Fruit fly (Drosophila melanogaster) whole organism: Measurements from ENCODE around the gene CG31013.
A peak's percentile ranks its signal among the peaks of the same experiment; 100 is the strongest.

Experiments used
- CG8478 ChIP-seq: fragments of >200 bp; optimal IDR thresholded peaks from 2 replicates; lab custom pipeline; 2018; ENCODE audit warnings: inconsistent platforms
- Dll ChIP-seq: fragments of >200 bp; optimal IDR thresholded peaks from 2 replicates; lab custom pipeline; 2017
- EcR ChIP-seq, 2 experiments: fragments of >200 bp; optimal IDR thresholded peaks; 2 replicates each; lab custom pipeline; 2017; ENCODE audit warnings: missing biosample characterization in 2 of 2, missing genetic modification characterization in 2 of 2, missing genetic modification reagents in 2 of 2
- pan ChIP-seq: fragments of >200 bp; optimal IDR thresholded peaks from 2 replicates; lab custom pipeline; 2017
- psq ChIP-seq: fragments of >200 bp; optimal IDR thresholded peaks from 2 replicates; lab custom pipeline; 2017
- usp ChIP-seq: fragments of >200 bp; optimal IDR thresholded peaks from 2 replicates; lab custom pipeline; 2017; ENCODE audit warnings: missing biosample characterization, missing genetic modification characterization, mixed read lengths

Gene CG31013

DNA sequence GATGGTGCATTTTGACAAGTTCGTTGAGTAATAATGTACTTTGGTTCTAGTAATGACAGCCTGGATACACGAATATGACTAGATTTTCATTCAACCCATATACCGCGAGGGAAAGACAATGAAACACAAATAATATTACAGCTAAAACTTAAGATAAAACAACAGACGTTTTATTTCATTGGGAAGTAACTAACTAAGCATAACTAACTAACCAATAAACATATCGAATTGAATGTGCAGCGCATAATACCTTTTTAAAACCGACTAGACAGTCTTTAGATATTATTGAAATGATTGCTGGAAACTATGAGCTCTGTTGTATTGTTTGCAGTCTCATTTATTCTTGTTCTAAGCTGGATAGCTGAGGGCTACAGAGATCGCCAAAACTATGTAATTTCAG lies 39.8 kb downstream of the CG31013 start, which contains the start of gene CG31016:
Gene CG31016, plus strand, starts transcription at position 301 of the 400 bp plus-strand sequence.
- no peak for TF ChIP-seq Dll (lab: Kevin White, UChicago)
- TF ChIP-seq CG8478 (lab: Kevin White, UChicago) = no peak

DNA sequence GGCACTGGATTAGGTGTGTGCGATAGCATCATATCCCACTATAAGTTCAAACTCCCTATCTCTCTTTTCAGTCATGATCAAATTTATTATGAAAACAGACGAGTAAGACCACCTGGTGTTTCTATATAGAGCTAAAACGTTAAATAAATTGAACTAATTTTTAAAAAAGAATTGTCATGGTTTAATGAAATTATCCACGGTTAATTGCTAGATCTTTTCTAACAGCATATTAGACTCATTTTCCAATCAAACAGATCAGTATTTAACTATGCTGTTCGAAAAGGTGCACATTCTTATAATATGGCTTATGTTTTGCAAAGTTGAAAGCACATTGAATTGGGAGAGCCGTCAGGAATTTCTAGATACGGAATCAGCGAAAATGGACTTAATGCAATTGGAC lies 41.8 kb downstream of the CG31013 start, which contains the start of gene PH4alphaNE3:
Gene PH4alphaNE3, plus strand, starts transcription at position 301 of the 400 bp plus-strand sequence.
- TF ChIP-seq pan (lab: Kevin White, UChicago) (no peak), Dll (lab: Kevin White, UChicago) (no peak), CG8478 (lab: Kevin White, UChicago) (no peak), EcR (GFP tag; optimal IDR thresholded peaks at IDR 0.05; lab: Kevin White, UChicago) (no peak), psq (lab: Kevin White, UChicago) (no peak), usp (no peak)

DNA sequence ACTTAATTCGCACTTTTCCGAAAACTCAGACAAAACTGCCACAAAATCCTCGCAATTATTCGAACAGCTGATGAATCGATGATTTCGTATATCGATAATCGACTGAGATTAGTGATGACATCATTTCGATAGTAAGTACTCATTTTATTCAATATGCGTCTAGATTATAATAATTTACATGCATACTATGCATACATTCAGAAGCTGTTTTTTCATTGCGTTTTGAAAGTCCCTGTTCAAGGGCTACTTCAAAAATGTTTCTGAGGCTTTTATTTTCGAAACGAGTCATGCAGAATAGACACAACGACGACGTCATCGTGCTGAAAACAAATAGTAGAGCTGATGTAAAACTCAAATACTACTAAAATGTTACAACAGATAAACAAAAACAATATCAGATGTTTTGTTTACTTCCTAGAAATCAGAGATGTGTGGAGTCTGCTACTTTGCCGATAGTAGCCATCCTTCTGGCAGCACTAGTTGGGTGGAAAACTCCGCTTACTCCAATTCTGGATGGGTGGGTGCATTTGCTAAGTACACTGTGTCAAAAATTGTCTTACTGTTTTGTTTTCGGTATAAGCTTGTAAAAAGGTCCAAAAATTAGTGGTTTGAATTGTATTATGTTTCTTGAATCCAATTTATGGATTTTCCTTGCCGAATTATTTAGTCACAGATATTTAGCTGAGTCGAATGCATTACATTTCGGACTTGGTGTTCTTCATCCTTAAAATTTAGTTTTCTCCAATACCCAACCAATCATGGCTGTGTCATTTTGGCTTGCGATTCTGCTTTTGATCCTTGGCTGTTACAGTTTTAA lies 44.0 kb downstream of the CG31013 start, which contains the start of the genes CG2246 and CG31021:
Gene CG2246, minus strand, starts transcription at position 50 of the 817 bp plus-strand sequence.
Gene CG31021, plus strand, starts transcription at position 767 of the 817 bp plus-strand sequence.
- TF ChIP-seq CG8478 (lab: Kevin White, UChicago) (no peak), psq (lab: Kevin White, UChicago) (no peak), usp (no peak), EcR (GFP tag; optimal IDR thresholded peaks at IDR 0.05; lab: Kevin White, UChicago) (no peak), pan (lab: Kevin White, UChicago) (no peak)

DNA sequence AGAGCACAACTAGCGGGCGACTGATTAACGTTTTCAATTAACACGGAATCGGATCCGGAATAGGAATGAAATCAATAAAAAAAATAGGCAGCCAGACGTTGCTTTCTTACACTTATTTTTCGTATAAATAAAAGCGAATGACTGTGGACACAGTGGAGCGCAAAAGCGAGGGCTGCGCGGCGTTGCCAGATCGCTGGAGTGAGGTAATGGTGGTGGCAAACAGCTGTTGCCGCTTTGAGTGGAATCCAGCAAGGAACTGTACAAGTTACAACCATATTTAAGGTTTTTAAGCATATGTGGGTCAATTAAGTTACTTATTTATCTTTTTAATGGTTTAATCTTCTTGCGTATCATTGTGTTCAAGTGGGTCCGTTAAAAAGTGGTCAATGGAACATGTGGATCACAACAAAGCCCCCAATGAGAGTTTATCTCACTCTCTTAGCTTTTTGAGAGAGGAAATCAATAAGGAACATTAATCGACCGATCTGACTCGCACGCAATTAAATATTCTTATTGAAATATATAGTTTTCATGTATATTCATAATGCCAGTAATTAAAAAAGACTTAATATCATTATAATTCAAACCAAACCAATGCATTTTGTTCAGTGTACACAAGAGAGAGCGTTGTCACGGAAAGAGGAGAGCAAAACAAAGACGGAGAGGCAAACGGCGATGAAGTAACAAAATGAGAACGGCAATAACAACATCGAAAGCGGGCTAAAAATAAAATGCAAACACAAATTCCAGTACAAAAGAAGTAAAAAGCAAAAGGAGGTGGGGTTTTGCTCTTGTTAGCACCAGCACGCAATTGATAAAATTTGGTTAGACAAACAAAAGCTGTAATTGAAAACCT lies 45.3 kb downstream of the CG31013 start:
- TF ChIP-seq EcR (GFP tag; optimal IDR thresholded peaks at IDR 0.05; lab: Kevin White, UChicago) (no peak), psq (lab: Kevin White, UChicago) (peak; percentile 27)

DNA sequence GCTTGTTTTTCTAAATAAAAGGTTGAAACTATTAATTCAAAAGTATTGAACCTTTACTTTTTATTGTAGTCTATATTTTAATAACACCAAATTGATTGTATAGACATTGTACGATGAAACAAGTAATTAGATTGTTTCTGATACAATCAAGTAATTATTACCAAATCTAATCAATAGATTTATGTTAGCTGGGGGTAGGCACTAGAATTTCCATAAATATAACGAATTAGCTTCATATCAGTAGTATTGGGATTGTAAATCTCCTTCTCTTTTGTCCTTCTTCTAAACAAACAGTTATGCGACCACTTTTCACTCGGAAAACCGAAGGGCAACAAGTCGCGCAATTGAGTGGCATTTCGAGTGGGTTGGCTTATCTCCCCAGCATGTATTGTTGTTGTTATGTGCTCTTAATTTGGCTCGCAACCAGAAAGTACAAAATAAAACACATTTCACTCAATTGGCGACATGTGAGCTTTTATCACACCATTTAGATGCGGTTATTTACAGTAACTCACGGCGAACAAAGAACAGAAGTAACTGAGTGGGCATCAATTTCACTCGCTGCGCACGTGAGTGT lies 46.2 kb downstream of the CG31013 start:
- TF ChIP-seq CG8478 (lab: Kevin White, UChicago) (no peak), pan (lab: Kevin White, UChicago) (no peak), psq (lab: Kevin White, UChicago) (no peak), EcR (GFP tag; optimal IDR thresholded peaks at IDR 0.05; lab: Kevin White, UChicago) (no peak), Dll (lab: Kevin White, UChicago) (no peak), usp (no peak)

DNA sequence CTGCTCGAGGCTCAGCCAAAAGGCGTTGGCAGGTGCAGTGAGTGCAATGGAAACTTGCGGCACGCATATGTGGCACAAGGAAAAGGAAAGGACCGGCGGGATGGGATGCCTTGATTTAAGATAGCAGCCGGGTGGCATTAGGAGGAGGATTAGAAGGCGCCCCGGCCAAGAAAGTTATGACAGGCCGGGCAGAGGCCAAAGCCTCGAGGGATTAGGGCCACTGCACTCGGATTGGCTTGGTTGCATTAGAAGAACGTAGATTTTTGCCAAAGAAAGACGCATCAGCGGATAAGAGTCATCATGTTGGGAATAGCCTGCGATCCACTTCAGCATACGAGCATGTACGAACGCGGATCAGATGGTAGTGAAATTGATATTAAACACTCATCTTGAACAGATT lies 49.0 kb downstream of the CG31013 start, which contains the start of gene CG31019:
Gene CG31019, plus strand, starts transcription at position 301 of the 400 bp plus-strand sequence.
- no peak for TF ChIP-seq EcR (GFP tag; optimal IDR thresholded peaks at IDR 0.05; lab: Kevin White, UChicago)
- TF ChIP-seq usp = no peak
- no peak for TF ChIP-seq psq (lab: Kevin White, UChicago)
- no peak for TF ChIP-seq CG8478 (lab: Kevin White, UChicago)
- no peak for TF ChIP-seq Dll (lab: Kevin White, UChicago)
- TF ChIP-seq pan (lab: Kevin White, UChicago) = no peak
